Fruit fly (Drosophila melanogaster) whole organism, embryonic: ENCODE measurements around the gene Orct2.

Experiments used
- CG1024 ChIP-seq: fragments of 200-800 bp; sonication (Bioruptor generic); IDR thresholded peaks from 2 replicates; pipeline ENCODE4 v1.3.6; 2022; ENCODE audit warnings: missing biosample characterization, missing genetic modification characterization
- CG10959 ChIP-seq: fragments of 200-800 bp; sonication (Bioruptor generic); IDR thresholded peaks from 2 replicates; pipeline ENCODE4 v1.3.6; 2022; ENCODE audit warnings: missing biosample characterization, missing genetic modification characterization
- CG11093 ChIP-seq: fragments of 200-800 bp; sonication (Bioruptor generic); IDR thresholded peaks from 3 replicates; pipeline ENCODE4 v1.3.6; 2022; ENCODE audit warnings: missing biosample characterization, missing genetic modification characterization
- CG11456 ChIP-seq: fragments of 200-800 bp; sonication (Bioruptor generic); IDR thresholded peaks from 3 replicates; pipeline ENCODE4 v1.3.6; 2022; ENCODE audit warnings: missing biosample characterization, missing genetic modification characterization
- CG12219 ChIP-seq: fragments of 200-800 bp; sonication (Bioruptor generic); optimal IDR thresholded peaks from 3 replicates; lab custom pipeline; 2018; ENCODE audit warnings: missing biosample characterization, mild to moderate bottlenecking, missing genetic modification characterization
- CG13775 ChIP-seq: fragments of 200-800 bp; sonication (Bioruptor generic); optimal IDR thresholded peaks from 3 replicates; lab custom pipeline; 2017; ENCODE audit warnings: missing biosample characterization, mild to moderate bottlenecking, missing genetic modification characterization
- CG15601 ChIP-seq: fragments of 200-800 bp; sonication (Bioruptor generic); optimal IDR thresholded peaks from 3 replicates; lab custom pipeline; 2019; ENCODE audit warnings: missing biosample characterization, mild to moderate bottlenecking, missing genetic modification characterization, moderate library complexity
- CG1647 ChIP-seq: fragments of 200-800 bp; sonication (Bioruptor generic); optimal IDR thresholded peaks from 3 replicates; lab custom pipeline; 2016; ENCODE audit warnings: missing biosample characterization, missing genetic modification characterization
- CG17912 ChIP-seq: fragments of 200-800 bp; sonication (Bioruptor generic); optimal IDR thresholded peaks from 2 replicates; lab custom pipeline; 2018; ENCODE audit warnings: missing biosample characterization, mild to moderate bottlenecking, missing genetic modification characterization
- CG18476 ChIP-seq: fragments of 200-800 bp; sonication (Bioruptor generic); optimal IDR thresholded peaks from 2 replicates; lab custom pipeline; 2016; ENCODE audit warnings: missing biosample characterization, mild to moderate bottlenecking, missing genetic modification characterization
- CG18599 ChIP-seq: fragments of 200-800 bp; sonication (Bioruptor generic); optimal IDR thresholded peaks from 3 replicates; lab custom pipeline; 2017; ENCODE audit warnings: missing biosample characterization, missing genetic modification characterization, mild to moderate bottlenecking, moderate library complexity, missing genetic modification reagents
- CG31224 ChIP-seq: fragments of 200-800 bp; sonication (Bioruptor generic); IDR thresholded peaks from 2 replicates; pipeline ENCODE4 v1.3.6; 2022; ENCODE audit warnings: missing biosample characterization, missing genetic modification characterization
- CG3726 ChIP-seq: fragments of 200-800 bp; sonication (Bioruptor generic); IDR thresholded peaks from 3 replicates; pipeline ENCODE4, ENCODE4 v1.3.6; 2022; ENCODE audit warnings: missing biosample characterization, missing genetic modification characterization
- CG43689 ChIP-seq: fragments of 200-800 bp; sonication (Bioruptor generic); IDR thresholded peaks from 2 replicates; pipeline ENCODE4 v1.3.6; 2022; ENCODE audit warnings: missing biosample characterization, missing genetic modification characterization
- CG6654 ChIP-seq: fragments of 200-800 bp; sonication (Bioruptor generic); optimal IDR thresholded peaks from 2 replicates; lab custom pipeline; 2017; ENCODE audit warnings: missing biosample characterization, mild to moderate bottlenecking, missing genetic modification characterization
- CG6765 ChIP-seq: fragments of 200-800 bp; sonication (Bioruptor generic); optimal IDR thresholded peaks from 3 replicates; lab custom pipeline; 2017; ENCODE audit warnings: missing biosample characterization, mild to moderate bottlenecking, missing genetic modification characterization
- CG7786 ChIP-seq: fragments of 200-800 bp; sonication (Bioruptor generic); optimal IDR thresholded peaks from 2 replicates; lab custom pipeline; 2016; ENCODE audit warnings: missing biosample characterization, missing genetic modification characterization
- CG8290 ChIP-seq, 3 experiments: fragments of 200-800 bp; sonication (Bioruptor generic); optimal IDR thresholded peaks; 2 replicates each; lab custom pipeline; 2016 to 2019; ENCODE audit warnings: missing biosample characterization in 3 of 3, missing genetic modification characterization in 3 of 3, mild to moderate bottlenecking in 2 of 3, moderate library complexity in 1 of 3
- CG8765 ChIP-seq: fragments of 200-800 bp; sonication (Bioruptor generic); IDR thresholded peaks from 2 replicates; pipeline ENCODE4 v1.3.6; 2022; ENCODE audit warnings: missing biosample characterization, missing genetic modification characterization
- CG9876 ChIP-seq: fragments of 200-800 bp; sonication (Bioruptor generic); optimal IDR thresholded peaks from 2 replicates; lab custom pipeline; 2016; ENCODE audit warnings: missing biosample characterization, missing genetic modification characterization
- D19B ChIP-seq: fragments of 200-800 bp; sonication (Bioruptor generic); optimal IDR thresholded peaks from 2 replicates; lab custom pipeline; 2017; ENCODE audit warnings: missing biosample characterization, mild to moderate bottlenecking, missing genetic modification characterization
- Ets65A ChIP-seq: fragments of 200-800 bp; sonication (Bioruptor generic); peaks from one replicate; lab custom pipeline; 2016; ENCODE audit warnings: missing biosample characterization, missing genetic modification characterization
- GATAe ChIP-seq: fragments of 200-800 bp; sonication (Bioruptor generic); conservative IDR thresholded peaks from 2 replicates; pipeline ENCODE4 v1.3.6; 2022; ENCODE audit warnings: missing biosample characterization, missing genetic modification characterization
- Gsc ChIP-seq: fragments of 200-800 bp; sonication (Bioruptor generic); IDR thresholded peaks from 2 replicates; pipeline ENCODE4 v1.3.6; 2022; ENCODE audit warnings: missing biosample characterization, missing genetic modification characterization
- Hey ChIP-seq: fragments of 200-800 bp; sonication (Bioruptor generic); optimal IDR thresholded peaks from 3 replicates; lab custom pipeline; 2018; ENCODE audit warnings: missing biosample characterization, mild to moderate bottlenecking, missing genetic modification characterization
- MESR4 ChIP-seq: fragments of 200-800 bp; sonication (Bioruptor generic); optimal IDR thresholded peaks from 2 replicates; lab custom pipeline; 2018; ENCODE audit warnings: missing biosample characterization, mild to moderate bottlenecking, missing genetic modification characterization, moderate library complexity
- Max ChIP-seq: fragments of 200-800 bp; sonication (Bioruptor generic); optimal IDR thresholded peaks from 2 replicates; lab custom pipeline; 2016; ENCODE audit warnings: missing biosample characterization, mild to moderate bottlenecking, missing genetic modification characterization
- NFAT ChIP-seq: fragments of 200-800 bp; sonication (Bioruptor generic); IDR thresholded peaks from 2 replicates; pipeline ENCODE4 v1.3.6; 2022; ENCODE audit warnings: missing biosample characterization, missing genetic modification characterization
- Oli ChIP-seq: fragments of 200-800 bp; sonication (Bioruptor generic); optimal IDR thresholded peaks from 2 replicates; lab custom pipeline; 2018; ENCODE audit warnings: missing biosample characterization, mild to moderate bottlenecking, missing genetic modification characterization, moderate library complexity
- PHDP ChIP-seq: fragments of 200-800 bp; sonication (Bioruptor generic); optimal IDR thresholded peaks from 3 replicates; lab custom pipeline; 2018; ENCODE audit warnings: missing biosample characterization, mild to moderate bottlenecking, missing genetic modification characterization, moderate library complexity
- ac ChIP-seq: fragments of 200-800 bp; sonication (Bioruptor generic); optimal IDR thresholded peaks from 3 replicates; lab custom pipeline; 2017; ENCODE audit warnings: missing biosample characterization, mild to moderate bottlenecking, missing genetic modification characterization
- cato ChIP-seq: fragments of 200-800 bp; sonication (Bioruptor generic); optimal IDR thresholded peaks from 2 replicates; lab custom pipeline; 2016; ENCODE audit warnings: missing biosample characterization, missing genetic modification characterization, borderline replicate concordance
- fd102C ChIP-seq: fragments of 200-800 bp; sonication (Bioruptor generic); optimal IDR thresholded peaks from 2 replicates; lab custom pipeline; 2018; ENCODE audit warnings: missing biosample characterization, mild to moderate bottlenecking, missing genetic modification characterization, moderate library complexity
- ftz-f1 ChIP-seq: fragments of 200-800 bp; sonication (Bioruptor generic); optimal IDR thresholded peaks from 2 replicates; lab custom pipeline; 2016; ENCODE audit warnings: missing biosample characterization, missing genetic modification characterization
- insv ChIP-seq, 2 experiments: fragments of 200-800 bp; sonication (Bioruptor generic); optimal IDR thresholded peaks; 3 replicates each; lab custom pipeline; 2016 to 2018; ENCODE audit warnings: missing biosample characterization in 2 of 2, missing genetic modification characterization in 2 of 2
- jing ChIP-seq: fragments of 200-800 bp; sonication (Bioruptor generic); optimal IDR thresholded peaks from 2 replicates; lab custom pipeline; 2018; ENCODE audit warnings: missing biosample characterization, mild to moderate bottlenecking, missing genetic modification characterization
- nau ChIP-seq: fragments of 200-800 bp; sonication (Bioruptor generic); optimal IDR thresholded peaks from 3 replicates; lab custom pipeline; 2017; ENCODE audit warnings: missing biosample characterization, mild to moderate bottlenecking, missing genetic modification characterization, missing genetic modification reagents
- odd ChIP-seq: fragments of 200-800 bp; sonication (Bioruptor generic); optimal IDR thresholded peaks from 2 replicates; lab custom pipeline; 2017; ENCODE audit warnings: missing biosample characterization, mild to moderate bottlenecking, missing genetic modification characterization
- p53 ChIP-seq: fragments of 200-800 bp; sonication (Bioruptor generic); optimal IDR thresholded peaks from 2 replicates; lab custom pipeline; 2016; ENCODE audit warnings: missing biosample characterization, missing genetic modification characterization
- pan ChIP-seq, 4 experiments: fragments of >200 bp in 3 of 4; fragments of 200-800 bp in 1 of 4; sonication (Bioruptor generic) in 1 of 4; optimal IDR thresholded peaks in 3 of 4; IDR thresholded peaks in 1 of 4; 2 replicates each; pipeline versions ENCODE4 v1.3.6 to Lab custom; 2017 to 2022; ENCODE audit warnings: missing biosample characterization in 2 of 4, missing genetic modification characterization in 2 of 4, mixed read lengths in 1 of 4
- pb ChIP-seq: fragments of 200-800 bp; sonication (Bioruptor generic); optimal IDR thresholded peaks from 3 replicates; lab custom pipeline; 2016; ENCODE audit warnings: missing biosample characterization, missing genetic modification characterization
- peb ChIP-seq: fragments of 200-800 bp; sonication (Bioruptor generic); IDR thresholded peaks from 2 replicates; pipeline ENCODE4 v1.3.6; 2022; ENCODE audit warnings: missing biosample characterization, missing genetic modification characterization
- pros ChIP-seq: fragments of 200-800 bp; sonication (Bioruptor generic); optimal IDR thresholded peaks from 3 replicates; lab custom pipeline; 2019; ENCODE audit warnings: missing biosample characterization, mild to moderate bottlenecking, missing genetic modification characterization, moderate library complexity
- sisA ChIP-seq: fragments of 200-800 bp; sonication (Bioruptor generic); IDR thresholded peaks from 2 replicates; pipeline ENCODE4 v1.3.6; 2022; ENCODE audit warnings: missing biosample characterization, missing genetic modification characterization
- so ChIP-seq: fragments of 200-800 bp; sonication (Bioruptor generic); IDR thresholded peaks from 3 replicates; pipeline ENCODE4 v1.3.6; 2022; ENCODE audit warnings: missing biosample characterization, missing genetic modification characterization
- trh ChIP-seq: fragments of 200-800 bp; sonication (Bioruptor generic); optimal IDR thresholded peaks from 2 replicates; lab custom pipeline; 2016; ENCODE audit warnings: missing biosample characterization, missing genetic modification characterization
- yki ChIP-seq: fragments of >200 bp; optimal IDR thresholded peaks from 3 replicates; lab custom pipeline; 2018
- z ChIP-seq: fragments of 200-800 bp; sonication (Bioruptor generic); IDR thresholded peaks from 3 replicates; pipeline ENCODE4 v1.3.6; 2022; ENCODE audit warnings: missing biosample characterization, missing genetic modification characterization
- zfh1 ChIP-seq: fragments of 200-800 bp; sonication (Bioruptor generic); IDR thresholded peaks from 3 replicates; pipeline ENCODE4 v1.3.6; 2022; ENCODE audit warnings: missing biosample characterization, missing genetic modification characterization

Gene Orct2

DNA sequence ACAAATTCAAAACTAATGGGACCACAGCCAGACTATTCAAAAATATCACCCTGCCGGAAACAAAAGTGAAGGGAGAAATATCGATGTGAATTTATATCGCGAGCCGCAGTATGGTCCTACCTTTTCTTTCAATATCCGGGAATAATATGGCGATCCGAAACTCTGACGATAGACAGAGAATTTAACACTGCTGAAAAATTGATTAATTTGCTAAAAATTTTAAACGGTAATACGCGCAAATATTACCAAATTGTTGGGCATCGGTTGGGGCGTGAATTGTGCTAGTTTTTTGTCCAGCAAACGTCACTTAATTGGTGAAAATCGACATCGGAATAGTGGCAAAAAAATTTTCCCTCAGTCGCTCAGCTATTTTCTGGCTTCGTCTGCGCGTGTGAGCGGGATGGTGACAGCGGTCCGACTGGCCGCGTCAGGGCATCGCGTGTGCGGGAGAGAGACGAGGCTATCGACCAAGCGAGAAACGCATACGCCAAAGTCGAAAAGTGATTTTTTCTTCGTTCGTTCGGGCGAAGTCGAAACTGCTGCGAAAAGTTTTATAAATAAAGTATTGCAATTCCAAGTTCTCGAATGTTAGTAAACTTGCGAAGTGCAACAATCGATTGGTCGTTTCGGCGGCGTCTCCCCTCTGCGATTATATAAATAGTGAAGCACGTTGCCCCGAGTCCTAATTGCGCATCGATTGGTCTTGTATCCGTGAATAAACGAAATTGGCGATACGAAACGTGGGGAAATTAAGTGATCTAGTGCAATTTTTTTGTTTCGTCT, 42.2 kb upstream of the Orct2 start, which contains the start of gene mask (continued):
- TF ChIP-seq CG13775 (GFP tag; lab: Kevin White, UChicago) (peak; percentile 89), sisA (GFP tag; lab: Robert Waterston, UW) (peak; percentile 31; the same call in 1 of the 2 replicates), pb (GFP tag; lab: Kevin White, UChicago) (peak; percentile 82), trh (GFP tag; lab: Kevin White, UChicago) (peak; percentile 34), MESR4 (peak; percentile 84), jing (GFP tag; lab: Kevin White, UChicago) (no peak), Hey (tag; lab: Kevin White, UChicago) (peak; percentile 83), CG6654 (GFP tag; lab: Kevin White, UChicago) (peak; percentile 51), CG1024 (peak; percentile 72), D19B (GFP tag; lab: Kevin White, UChicago) (peak; percentile 32), CG11093 (GFP tag; lab: Robert Waterston, UW) (no peak), cato (GFP tag; lab: Kevin White, UChicago) (peak; percentile 61), CG17912 (GFP tag; lab: Kevin White, UChicago) (peak; percentile 95), CG18599 (peak; percentile 83), CG10959 (GFP tag; lab: Robert Waterston, UW) (peak; percentile 68), CG9876 (GFP tag; lab: Kevin White, UChicago) (peak; percentile 94), CG11456 (peak; percentile 95), CG31224 (GFP tag; lab: Robert Waterston, UW) (peak; percentile 67), insv (GFP tag; optimal IDR thresholded peaks at IDR 0.05; lab: Kevin White, UChicago) (peak in 1 of 2 experiments; percentile 71), GATAe (no peak; the same call in 1 of the 2 replicates), odd (GFP tag; lab: Kevin White, UChicago) (peak; percentile 73), Gsc (no peak), CG8765 (GFP tag; lab: Robert Waterston, UW) (no peak), CG1647 (GFP tag; lab: Kevin White, UChicago) (peak; percentile 37), ac (GFP tag; lab: Kevin White, UChicago) (peak; percentile 55), CG43689 (GFP tag; lab: Robert Waterston, UW) (peak; percentile 48; the same call in 1 of the 2 replicates), CG8290 (GFP tag; optimal IDR thresholded peaks at IDR 0.05; lab: Kevin White, UChicago) (peak; percentile 81), CG8290 (tag; optimal IDR thresholded peaks at IDR 0.05; lab: Kevin White, UChicago) (peak; percentile 28 to 86), CG12219 (GFP tag; lab: Kevin White, UChicago) (peak; percentile 72), CG15601 (peak; percentile 70), fd102C (GFP tag; lab: Kevin White, UChicago) (peak; percentile 50), NFAT (GFP tag; lab: Robert Waterston, UW) (peak; percentile 93), zfh1 (peak; percentile 86), CG7786 (peak; percentile 18), so (GFP tag; lab: Robert Waterston, UW) (peak; percentile 69; the same call in 1 of the 3 replicates), CG6765 (GFP tag; lab: Kevin White, UChicago) (peak; percentile 87), Max (GFP tag; lab: Kevin White, UChicago) (peak; percentile 61), PHDP (tag; lab: Kevin White, UChicago) (peak; percentile 66), nau (peak; percentile 79), ftz-f1 (GFP tag; lab: Kevin White, UChicago) (no peak), z (GFP tag; lab: Robert Waterston, UW) (no peak), peb (GFP tag; lab: Robert Waterston, UW) (no peak), pros (GFP tag; lab: Kevin White, UChicago) (no peak), CG3726 (GFP tag; lab: Robert Waterston, UW) (peak; percentile 65; the same call in 1 of the 3 replicates), pan (optimal IDR thresholded peaks at IDR 0.05; lab: Kevin White, UChicago) (no peak), pan (GFP tag; optimal IDR thresholded peaks at IDR 0.05 in 1 of 2, IDR thresholded peaks at IDR 0.05 in 1 of 2) (peak in 1 of 2 experiments; percentile 80), yki (lab: Kevin White, UChicago) (no peak), Ets65A (peak; percentile 97), Oli (tag; lab: Kevin White, UChicago) (peak; percentile 43), p53 (peak; percentile 74), CG18476 (no peak)
